Fruit fly (Drosophila melanogaster) whole organism, embryonic: Measurements from ENCODE around the gene CG18765.

Experiments used
- Awh ChIP-seq: fragments of 200-800 bp; sonication (Bioruptor generic); IDR thresholded peaks from 2 replicates; pipeline ENCODE4, ENCODE4 v1.3.6; 2022; ENCODE audit warnings: missing biosample characterization, missing genetic modification characterization
- BtbVII ChIP-seq: fragments of 200-800 bp; sonication (Bioruptor generic); optimal IDR thresholded peaks from 3 replicates; lab custom pipeline; 2017; ENCODE audit warnings: missing biosample characterization, mild to moderate bottlenecking, missing genetic modification characterization
- CG10654 ChIP-seq: fragments of 200-800 bp; sonication (Bioruptor generic); optimal IDR thresholded peaks from 2 replicates; lab custom pipeline; 2016; ENCODE audit warnings: missing biosample characterization, missing genetic modification characterization
- CG12104 ChIP-seq: fragments of 200-800 bp; sonication (Bioruptor generic); optimal IDR thresholded peaks from 3 replicates; lab custom pipeline; 2016; ENCODE audit warnings: missing biosample characterization, missing genetic modification characterization
- CG14014 ChIP-seq: fragments of 200-800 bp; sonication (Bioruptor generic); IDR thresholded peaks from 2 replicates; pipeline ENCODE4 v1.3.6; 2022; ENCODE audit warnings: missing biosample characterization, missing genetic modification characterization
- CG14441 ChIP-seq: fragments of 200-800 bp; sonication (Bioruptor generic); IDR thresholded peaks from 2 replicates; pipeline ENCODE4 v1.3.6; 2022; ENCODE audit warnings: missing biosample characterization, missing genetic modification characterization
- CG15601 ChIP-seq: fragments of 200-800 bp; sonication (Bioruptor generic); optimal IDR thresholded peaks from 3 replicates; lab custom pipeline; 2019; ENCODE audit warnings: missing biosample characterization, mild to moderate bottlenecking, missing genetic modification characterization, moderate library complexity
- CG17328 ChIP-seq: fragments of 200-800 bp; sonication (Bioruptor generic); IDR thresholded peaks from 2 replicates; pipeline ENCODE4 v1.3.6; 2022; ENCODE audit warnings: missing biosample characterization, missing genetic modification characterization
- CG17568 ChIP-seq: fragments of 200-800 bp; sonication (Bioruptor generic); optimal IDR thresholded peaks from 2 replicates; lab custom pipeline; 2018; ENCODE audit warnings: missing biosample characterization, mild to moderate bottlenecking, missing genetic modification characterization, moderate library complexity
- CG17912 ChIP-seq: fragments of 200-800 bp; sonication (Bioruptor generic); optimal IDR thresholded peaks from 2 replicates; lab custom pipeline; 2018; ENCODE audit warnings: missing biosample characterization, mild to moderate bottlenecking, missing genetic modification characterization
- CG2116 ChIP-seq: fragments of 200-800 bp; sonication (Bioruptor generic); optimal IDR thresholded peaks from 3 replicates; lab custom pipeline; 2018; ENCODE audit warnings: missing biosample characterization, mild to moderate bottlenecking, missing genetic modification characterization
- CG2678 ChIP-seq: fragments of 200-800 bp; sonication (Bioruptor generic); optimal IDR thresholded peaks from 3 replicates; lab custom pipeline; 2019; ENCODE audit warnings: missing biosample characterization, mild to moderate bottlenecking, missing genetic modification characterization, moderate library complexity
- CG30403 ChIP-seq: fragments of 200-800 bp; sonication (Bioruptor generic); optimal IDR thresholded peaks from 3 replicates; lab custom pipeline; 2016; ENCODE audit warnings: missing biosample characterization, missing genetic modification characterization
- CG3163 ChIP-seq: fragments of 200-800 bp; sonication (Bioruptor generic); optimal IDR thresholded peaks from 3 replicates; lab custom pipeline; 2016; ENCODE audit warnings: missing biosample characterization, missing genetic modification characterization
- CG5180 ChIP-seq: fragments of 200-800 bp; sonication (Bioruptor generic); optimal IDR thresholded peaks from 3 replicates; lab custom pipeline; 2017; ENCODE audit warnings: missing biosample characterization, missing genetic modification characterization, mild to moderate bottlenecking, moderate library complexity, missing genetic modification reagents
- CG6254 ChIP-seq: fragments of 200-800 bp; sonication (Bioruptor generic); optimal IDR thresholded peaks from 3 replicates; lab custom pipeline; 2017; ENCODE audit warnings: mild to moderate bottlenecking, missing biosample characterization, missing genetic modification reagents, missing genetic modification characterization
- CG6813 ChIP-seq: fragments of 200-800 bp; sonication (Bioruptor generic); optimal IDR thresholded peaks from 2 replicates; lab custom pipeline; 2017; ENCODE audit warnings: missing biosample characterization, missing genetic modification characterization, mild to moderate bottlenecking, moderate library complexity, missing genetic modification reagents
- CG7556 ChIP-seq: fragments of 200-800 bp; sonication (Bioruptor generic); optimal IDR thresholded peaks from 2 replicates; lab custom pipeline; 2017; ENCODE audit warnings: missing biosample characterization, mild to moderate bottlenecking, missing genetic modification characterization
- CTCF ChIP-seq: fragments of 200-800 bp; sonication (Bioruptor generic); optimal IDR thresholded peaks from 2 replicates; lab custom pipeline; 2017; ENCODE audit warnings: missing biosample characterization, mild to moderate bottlenecking, missing genetic modification characterization, moderate library complexity
- Eip74EF ChIP-seq, 2 experiments: fragments of 200-800 bp in 1 of 2; fragments of >200 bp in 1 of 2; sonication (Bioruptor generic) in 1 of 2; optimal IDR thresholded peaks; 2 replicates each; lab custom pipeline; 2017 to 2019; ENCODE audit warnings: missing biosample characterization in 2 of 2, missing genetic modification characterization in 2 of 2, mild to moderate bottlenecking in 1 of 2, moderate library complexity in 1 of 2
- Hmr ChIP-seq: fragments of 200-800 bp; sonication (Bioruptor generic); optimal IDR thresholded peaks from 3 replicates; lab custom pipeline; 2017; ENCODE audit warnings: mild to moderate bottlenecking, missing biosample characterization, missing genetic modification reagents, missing genetic modification characterization
- Hr78 ChIP-seq, 2 experiments: fragments of 200-800 bp in 1 of 2; fragments of >200 bp in 1 of 2; sonication (Bioruptor generic) in 1 of 2; optimal IDR thresholded peaks; 2 replicates each; lab custom pipeline; 2017 to 2019; ENCODE audit warnings: missing biosample characterization in 2 of 2, missing genetic modification characterization in 2 of 2, mild to moderate bottlenecking in 1 of 2, moderate library complexity in 1 of 2
- Meics ChIP-seq: fragments of 200-800 bp; sonication (Bioruptor generic); optimal IDR thresholded peaks from 2 replicates; lab custom pipeline; 2017; ENCODE audit warnings: missing biosample characterization, mild to moderate bottlenecking, missing genetic modification characterization
- NFAT ChIP-seq: fragments of 200-800 bp; sonication (Bioruptor generic); IDR thresholded peaks from 2 replicates; pipeline ENCODE4 v1.3.6; 2022; ENCODE audit warnings: missing biosample characterization, missing genetic modification characterization
- Nf-YC ChIP-seq: fragments of 200-800 bp; optimal IDR thresholded peaks from 3 replicates; lab custom pipeline; 2019; ENCODE audit warnings: missing biosample characterization, mild to moderate bottlenecking, missing genetic modification characterization, moderate library complexity
- Rfx ChIP-seq: fragments of 200-800 bp; sonication (Bioruptor generic); IDR thresholded peaks from 2 replicates; pipeline ENCODE4 v1.3.6; 2022; ENCODE audit warnings: missing biosample characterization, missing genetic modification characterization
- Six4 ChIP-seq: fragments of 200-800 bp; sonication (Bioruptor generic); optimal IDR thresholded peaks from 2 replicates; lab custom pipeline; 2016; ENCODE audit warnings: missing biosample characterization, missing genetic modification characterization
- bcd ChIP-seq: fragments of 200-800 bp; sonication (Bioruptor generic); optimal IDR thresholded peaks from 2 replicates; lab custom pipeline; 2017; ENCODE audit warnings: missing biosample characterization, mild to moderate bottlenecking, missing genetic modification characterization
- cg ChIP-seq: fragments of 200-800 bp; sonication (Bioruptor generic); optimal IDR thresholded peaks from 3 replicates; lab custom pipeline; 2019; ENCODE audit warnings: missing biosample characterization, mild to moderate bottlenecking, missing genetic modification characterization, moderate library complexity
- ci ChIP-seq: fragments of 200-800 bp; sonication (Bioruptor generic); IDR thresholded peaks from 3 replicates; pipeline ENCODE4 v1.3.6; 2022; ENCODE audit warnings: missing biosample characterization, missing genetic modification characterization
- da ChIP-seq: fragments of 200-800 bp; sonication (Bioruptor generic); optimal IDR thresholded peaks from 2 replicates; lab custom pipeline; 2016; ENCODE audit warnings: missing biosample characterization, missing genetic modification characterization
- dimm ChIP-seq: fragments of 200-800 bp; sonication (Bioruptor generic); IDR thresholded peaks from 2 replicates; pipeline ENCODE4 v1.3.6; 2022; ENCODE audit warnings: missing biosample characterization, missing genetic modification characterization
- dmrt99B ChIP-seq: fragments of 200-800 bp; sonication (Bioruptor generic); optimal IDR thresholded peaks from 2 replicates; lab custom pipeline; 2018; ENCODE audit warnings: missing biosample characterization, mild to moderate bottlenecking, missing genetic modification characterization, moderate library complexity
- gce ChIP-seq: fragments of 200-800 bp; sonication (Bioruptor generic); IDR thresholded peaks from 3 replicates; pipeline ENCODE4 v1.3.6; 2022; ENCODE audit warnings: missing biosample characterization, missing genetic modification characterization
- gcm2 ChIP-seq: fragments of 200-800 bp; sonication (Bioruptor generic); optimal IDR thresholded peaks from 2 replicates; lab custom pipeline; 2016; ENCODE audit warnings: missing biosample characterization, missing genetic modification characterization
- gsb-n ChIP-seq: fragments of 200-800 bp; sonication (Bioruptor generic); optimal IDR thresholded peaks from 3 replicates; lab custom pipeline; 2018; ENCODE audit warnings: missing biosample characterization, mild to moderate bottlenecking, missing genetic modification characterization
- nmo ChIP-seq: fragments of 200-800 bp; sonication (Bioruptor generic); optimal IDR thresholded peaks from 2 replicates; lab custom pipeline; 2018; ENCODE audit warnings: missing biosample characterization, mild to moderate bottlenecking, missing genetic modification characterization, moderate library complexity
- oc ChIP-seq: fragments of 200-800 bp; sonication (Bioruptor generic); optimal IDR thresholded peaks from 2 replicates; lab custom pipeline; 2018; ENCODE audit warnings: missing biosample characterization, mild to moderate bottlenecking, missing genetic modification characterization, moderate library complexity
- odd ChIP-seq: fragments of 200-800 bp; sonication (Bioruptor generic); optimal IDR thresholded peaks from 2 replicates; lab custom pipeline; 2017; ENCODE audit warnings: missing biosample characterization, mild to moderate bottlenecking, missing genetic modification characterization
- onecut ChIP-seq: fragments of 200-800 bp; sonication (Bioruptor generic); IDR thresholded peaks from 2 replicates; pipeline ENCODE4 v1.3.6; 2022; ENCODE audit warnings: missing biosample characterization, missing genetic modification characterization
- otp ChIP-seq: fragments of 200-800 bp; sonication (Bioruptor generic); IDR thresholded peaks from 3 replicates; pipeline ENCODE4, ENCODE4 v1.3.6; 2022; ENCODE audit warnings: missing biosample characterization, missing genetic modification characterization
- phol ChIP-seq: fragments of 200-800 bp; sonication (Bioruptor generic); optimal IDR thresholded peaks from 3 replicates; lab custom pipeline; 2018; ENCODE audit warnings: missing biosample characterization, mild to moderate bottlenecking, missing genetic modification characterization, moderate library complexity
- scrt ChIP-seq: fragments of 200-800 bp; sonication (Bioruptor generic); optimal IDR thresholded peaks from 2 replicates; lab custom pipeline; 2018; ENCODE audit warnings: missing biosample characterization, mild to moderate bottlenecking, missing genetic modification characterization, moderate library complexity
- sd ChIP-seq: fragments of 200-800 bp; sonication (Bioruptor generic); optimal IDR thresholded peaks from 3 replicates; lab custom pipeline; 2018; ENCODE audit warnings: missing biosample characterization, mild to moderate bottlenecking, missing genetic modification characterization, moderate library complexity
- sens ChIP-seq: fragments of 200-800 bp; sonication (Bioruptor generic); peaks from one replicate; lab custom pipeline; 2016; ENCODE audit warnings: missing biosample characterization, missing genetic modification characterization
- sim ChIP-seq: fragments of 200-800 bp; sonication (Bioruptor generic); IDR thresholded peaks from 2 replicates; pipeline ENCODE4 v1.3.6; 2022; ENCODE audit warnings: missing biosample characterization, missing genetic modification characterization
- sima ChIP-seq: fragments of 200-800 bp; sonication (Bioruptor generic); optimal IDR thresholded peaks from 2 replicates; lab custom pipeline; 2016; ENCODE audit warnings: missing biosample characterization, missing genetic modification characterization
- sisA ChIP-seq: fragments of 200-800 bp; sonication (Bioruptor generic); IDR thresholded peaks from 2 replicates; pipeline ENCODE4 v1.3.6; 2022; ENCODE audit warnings: missing biosample characterization, missing genetic modification characterization
- ttk ChIP-seq: fragments of 200-800 bp; sonication (Bioruptor generic); IDR thresholded peaks from 2 replicates; pipeline ENCODE4 v2.1.2; 2022; ENCODE audit warnings: missing biosample characterization, missing genetic modification characterization
- unpg ChIP-seq: fragments of 200-800 bp; sonication (Bioruptor generic); optimal IDR thresholded peaks from 3 replicates; lab custom pipeline; 2018; ENCODE audit warnings: missing biosample characterization, mild to moderate bottlenecking, missing genetic modification characterization, moderate library complexity

The CG18765 gene

DNA sequence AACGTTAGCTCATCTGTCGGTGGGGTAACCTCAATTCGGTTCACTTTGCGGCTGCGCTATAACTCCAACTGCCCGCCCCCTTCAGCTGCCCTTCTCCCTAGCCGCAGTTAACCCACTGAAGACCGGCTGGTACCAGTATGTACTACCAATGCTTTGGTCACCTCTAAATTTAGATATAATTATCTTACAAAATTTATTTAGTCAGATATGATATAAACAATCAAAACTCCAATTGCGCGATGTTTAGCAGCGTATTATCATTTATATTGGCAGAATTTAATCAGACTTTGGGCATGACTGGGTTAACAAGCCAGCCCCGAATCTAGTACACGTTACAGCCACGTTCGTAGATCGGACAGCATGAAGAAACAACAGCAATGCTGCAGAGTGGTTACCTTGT, 29.9 kb downstream of the CG18765 start (continued):
- TF ChIP-seq CG2678 (tag; lab: Kevin White, UChicago) (peak; percentile 66), CG6254 (GFP tag; lab: Kevin White, UChicago) (peak; percentile 8), gce (GFP tag; lab: Robert Waterston, UW) (no peak), BtbVII (GFP tag; lab: Kevin White, UChicago) (peak; percentile 57), Six4 (no peak), phol (peak; percentile 52), sd (peak; percentile 22), sens (GFP tag; lab: Kevin White, UChicago) (peak; percentile 79), bcd (GFP tag; lab: Kevin White, UChicago) (peak; percentile 12), CG14441 (GFP tag; lab: Robert Waterston, UW) (peak; percentile 70), Rfx (GFP tag; lab: Robert Waterston, UW) (peak; percentile 54), CG15601 (tag; lab: Kevin White, UChicago) (peak; percentile 22), onecut (GFP tag; lab: Robert Waterston, UW) (0 out of 2 replicates have a peak, but pooled peaks have one; percentile 13), sim (0 out of 2 replicates have a peak, but pooled peaks have one; percentile 9), Meics (GFP tag; lab: Kevin White, UChicago) (peak; percentile 25), CG30403 (GFP tag; lab: Kevin White, UChicago) (peak; percentile 34), unpg (GFP tag; lab: Kevin White, UChicago) (peak; percentile 61), cg (GFP tag; lab: Kevin White, UChicago) (no peak), gcm2 (GFP tag; lab: Kevin White, UChicago) (peak; percentile 23), sima (GFP tag; lab: Kevin White, UChicago) (no peak), CG5180 (GFP tag; lab: Kevin White, UChicago) (peak; percentile 53), CG2116 (no peak), CG7556 (GFP tag; lab: Kevin White, UChicago) (peak; percentile 44), CG6813 (GFP tag; lab: Kevin White, UChicago) (peak; percentile 37), Awh (GFP tag; lab: Robert Waterston, UW) (peak; percentile 60; the same call in 1 of the 2 replicates), odd (GFP tag; lab: Kevin White, UChicago) (peak; percentile 42), CG17568 (GFP tag; lab: Kevin White, UChicago) (peak; percentile 49), otp (GFP tag; lab: Robert Waterston, UW) (0 out of 3 replicates have a peak, but pooled peaks have one; percentile 17), Hr78 (GFP tag; optimal IDR thresholded peaks at IDR 0.05; lab: Kevin White, UChicago) (peak in 1 of 2 experiments; percentile 27), gsb-n (tag; lab: Kevin White, UChicago) (peak; percentile 17), CG17912 (GFP tag; lab: Kevin White, UChicago) (no peak), ttk (GFP tag; lab: Robert Waterston, UW) (0 out of 2 replicates have a peak, but pooled peaks have one; percentile 42), oc (tag; lab: Kevin White, UChicago) (peak; percentile 8), CG17328 (GFP tag; lab: Robert Waterston, UW) (peak; percentile 54; the same call in 1 of the 2 replicates), da (GFP tag; lab: Kevin White, UChicago) (no peak), sisA (peak; percentile 41), dimm (peak; percentile 20; the same call in 1 of the 2 replicates), scrt (GFP tag; lab: Kevin White, UChicago) (peak; percentile 53), nmo (GFP tag; lab: Kevin White, UChicago) (peak; percentile 54), ci (GFP tag; lab: Robert Waterston, UW) (peak; percentile 36; the same call in 1 of the 3 replicates), CG10654 (GFP tag; lab: Kevin White, UChicago) (peak; percentile 4), CG14014 (peak; percentile 15; the same call in 1 of the 2 replicates), CG12104 (GFP tag; lab: Kevin White, UChicago) (no peak), CG3163 (no peak), Eip74EF (GFP tag; optimal IDR thresholded peaks at IDR 0.05; lab: Kevin White, UChicago) (peak in 1 of 2 experiments; percentile 38), NFAT (GFP tag; lab: Robert Waterston, UW) (0 out of 2 replicates have a peak, but pooled peaks have one; percentile 25), dmrt99B (tag; lab: Kevin White, UChicago) (peak; percentile 80), Nf-YC (tag; lab: Kevin White, UChicago) (peak; percentile 41), CTCF (GFP tag; lab: Kevin White, UChicago) (peak; percentile 10), Hmr (GFP tag; lab: Kevin White, UChicago) (peak; percentile 5)
